Fruit fly (Drosophila melanogaster): ENCODE measurements around the gene Oseg4.

The Oseg4 gene

DNA sequence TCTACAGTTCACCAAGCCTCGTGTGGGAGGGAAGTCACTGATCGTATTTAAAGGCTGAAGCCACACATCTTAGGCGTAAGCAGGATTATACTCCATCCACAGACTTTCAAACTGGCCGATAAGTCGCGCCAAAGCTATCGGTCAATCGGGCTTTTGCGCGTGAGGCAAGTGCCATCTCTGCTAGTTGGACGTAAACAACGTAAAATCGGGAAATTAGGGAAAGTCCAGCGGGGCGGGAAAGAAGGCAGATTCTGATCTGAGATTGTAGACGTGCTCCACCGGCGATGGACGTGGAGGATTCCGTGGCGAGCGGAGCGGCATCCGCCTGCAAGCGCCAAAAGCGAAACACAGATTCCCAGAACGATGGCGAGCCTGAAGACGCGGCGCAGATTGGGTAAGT lies 20.6 kb upstream of the Oseg4 start, which contains the start of gene CG8001 (continued):
- TF ChIP-seq jumu (GFP tag; optimal IDR thresholded peaks at IDR 0.05): no peak
- no peak for TF ChIP-seq Elba2 (GFP tag; optimal IDR thresholded peaks at IDR 0.05)
- TF ChIP-seq Fer1 (GFP tag; optimal IDR thresholded peaks at IDR 0.05): no peak
- TF ChIP-seq ap (GFP tag; IDR thresholded peaks at IDR 0.05): no peak
- TF ChIP-seq Camta (GFP tag; optimal IDR thresholded peaks at IDR 0.05): no peak
- TF ChIP-seq mirr (GFP tag; optimal IDR thresholded peaks at IDR 0.05): no peak
- no peak for TF ChIP-seq CG10654 (GFP tag; optimal IDR thresholded peaks at IDR 0.05)
- peak; percentile 40; the same call in 1 of the 3 replicates for TF ChIP-seq CG7963 (GFP tag; IDR thresholded peaks at IDR 0.05; ENCODE audit: partially characterized antibody)
- TF ChIP-seq CG10959 (GFP tag; IDR thresholded peaks at IDR 0.05): no peak
- peak; percentile 67 for TF ChIP-seq BEAF-32 (GFP tag; optimal IDR thresholded peaks at IDR 0.05)
- no peak for TF ChIP-seq CG32532 (GFP tag; IDR thresholded peaks at IDR 0.05)
- TF ChIP-seq CG10274 (GFP tag; optimal IDR thresholded peaks at IDR 0.05): no peak
- TF ChIP-seq Scr (GFP tag; IDR thresholded peaks at IDR 0.05; ENCODE audit: partially characterized antibody): peak; percentile 64
- TF ChIP-seq CG2678 (tag; optimal IDR thresholded peaks at IDR 0.05): no peak
- no peak for TF ChIP-seq ind (GFP tag; optimal IDR thresholded peaks at IDR 0.05)
- no peak for TF ChIP-seq CG12299 (tag; optimal IDR thresholded peaks at IDR 0.05)
- no peak for TF ChIP-seq CG10209 (GFP tag; optimal IDR thresholded peaks at IDR 0.05)
- TF ChIP-seq CG9932 (GFP tag; IDR thresholded peaks at IDR 0.05): no peak
- TF ChIP-seq wek (GFP tag; optimal IDR thresholded peaks at IDR 0.05): no peak
- TF ChIP-seq btn (GFP tag; optimal IDR thresholded peaks at IDR 0.05): no peak
- peak; percentile 46; the same call in 1 of the 3 replicates for TF ChIP-seq Doc3 (GFP tag; IDR thresholded peaks at IDR 0.05; ENCODE audit: partially characterized antibody)
- TF ChIP-seq Nf-YA (GFP tag; IDR thresholded peaks at IDR 0.05): no peak
- TF ChIP-seq CG17186 (GFP tag; optimal IDR thresholded peaks at IDR 0.05): peak; percentile 57
- TF ChIP-seq sc (optimal IDR thresholded peaks at IDR 0.05): no peak
- TF ChIP-seq sc (GFP tag; optimal IDR thresholded peaks at IDR 0.05): no peak
- no peak for TF ChIP-seq fu2 (GFP tag; optimal IDR thresholded peaks at IDR 0.05)
- TF ChIP-seq CG5953 (GFP tag; IDR thresholded peaks at IDR 0.05): no peak
- TF ChIP-seq Tbp (GFP tag; optimal IDR thresholded peaks at IDR 0.05): no peak
- no peak for TF ChIP-seq bab2 (GFP tag; optimal IDR thresholded peaks at IDR 0.05)
- no peak for TF ChIP-seq abd-A (tag; optimal IDR thresholded peaks at IDR 0.05)
- TF ChIP-seq Hey (tag; optimal IDR thresholded peaks at IDR 0.05): no peak
- TF ChIP-seq rib (GFP tag; IDR thresholded peaks at IDR 0.05): no peak
- no peak for TF ChIP-seq CG6175 (GFP tag; IDR thresholded peaks at IDR 0.05)
- no peak for TF ChIP-seq Lpt (GFP tag; optimal IDR thresholded peaks at IDR 0.05)
- TF ChIP-seq Fer2 (tag; optimal IDR thresholded peaks at IDR 0.05): no peak
- no peak for TF ChIP-seq CG17385 (GFP tag; optimal IDR thresholded peaks at IDR 0.05)
- no peak for TF ChIP-seq Lim3 (GFP tag; IDR thresholded peaks at IDR 0.05)
- no peak for TF ChIP-seq CG18262 (tag; optimal IDR thresholded peaks at IDR 0.05)
- TF ChIP-seq Hmx (GFP tag; optimal IDR thresholded peaks at IDR 0.05): no peak
- TF ChIP-seq trh (GFP tag; optimal IDR thresholded peaks at IDR 0.05): no peak
- no peak for TF ChIP-seq CG14014 (GFP tag; IDR thresholded peaks at IDR 0.05)
- TF ChIP-seq CG11696 (GFP tag; IDR thresholded peaks at IDR 0.05): no peak
- no peak for TF ChIP-seq esg (GFP tag; conservative IDR thresholded peaks at IDR 0.05)
- TF ChIP-seq CG11560 (tag; IDR thresholded peaks at IDR 0.05): no peak
- no peak for TF ChIP-seq cg (GFP tag; optimal IDR thresholded peaks at IDR 0.05)
- no peak for TF ChIP-seq sqz (GFP tag; optimal IDR thresholded peaks at IDR 0.05)
- peak; percentile 71 for TF ChIP-seq Bgb (GFP tag; IDR thresholded peaks at IDR 0.05; ENCODE audit: partially characterized antibody)
- peak; percentile 61 for TF ChIP-seq HLH4C (GFP tag; IDR thresholded peaks at IDR 0.05; ENCODE audit: partially characterized antibody)
- no peak for TF ChIP-seq CG13775 (GFP tag; optimal IDR thresholded peaks at IDR 0.05)
- TF ChIP-seq CG9727 (GFP tag; optimal IDR thresholded peaks at IDR 0.05): no peak
- TF ChIP-seq CG8290 (GFP tag; optimal IDR thresholded peaks at IDR 0.05): no peak
- TF ChIP-seq CG8290 (tag; optimal IDR thresholded peaks at IDR 0.05): no peak
- peak; percentile 41; the same call in 1 of the 2 replicates for TF ChIP-seq sna (GFP tag; IDR thresholded peaks at IDR 0.05; ENCODE audit: partially characterized antibody)
